Fruit fly (Drosophila melanogaster) S2 (cell line): Measurements from ENCODE around the gene CG34286.

ENCODE experiments used
- CG8478 ChIP-seq: fragments of >200 bp; optimal IDR thresholded peaks from 2 replicates; lab custom pipeline; 2018
- CTCF ChIP-seq, 2 experiments: fragments of >200 bp; optimal IDR thresholded peaks; 2 replicates each; lab custom pipeline; 2018

DNA sequence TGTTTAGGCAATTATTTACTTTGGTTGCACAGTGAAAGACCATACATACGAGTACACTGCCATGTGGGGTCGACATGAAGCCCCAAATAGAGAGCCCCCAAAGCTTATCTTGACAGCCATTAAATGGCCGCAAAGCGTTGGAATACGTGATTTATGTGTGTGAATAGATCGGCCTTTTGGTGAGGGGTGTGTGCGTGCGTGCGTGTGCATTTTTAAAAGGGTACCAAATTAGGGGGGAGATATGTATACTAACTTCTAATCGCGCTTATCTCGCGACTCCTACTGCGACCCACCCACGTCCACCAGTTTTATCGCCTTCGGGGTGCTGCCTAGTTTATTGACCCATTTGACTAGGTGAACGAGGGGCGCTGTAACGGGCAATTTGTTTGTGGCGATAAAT is 27.2 kb upstream of the CG34286 start:
- TF ChIP-seq CG8478 (lab: Kevin White, UChicago) (no peak), CTCF (optimal IDR thresholded peaks at IDR 0.05; lab: Kevin White, UChicago) (no peak)
